Worm (Caenorhabditis elegans): Measurements from ENCODE around the gene cdk-1.

The cdk-1 gene

DNA sequence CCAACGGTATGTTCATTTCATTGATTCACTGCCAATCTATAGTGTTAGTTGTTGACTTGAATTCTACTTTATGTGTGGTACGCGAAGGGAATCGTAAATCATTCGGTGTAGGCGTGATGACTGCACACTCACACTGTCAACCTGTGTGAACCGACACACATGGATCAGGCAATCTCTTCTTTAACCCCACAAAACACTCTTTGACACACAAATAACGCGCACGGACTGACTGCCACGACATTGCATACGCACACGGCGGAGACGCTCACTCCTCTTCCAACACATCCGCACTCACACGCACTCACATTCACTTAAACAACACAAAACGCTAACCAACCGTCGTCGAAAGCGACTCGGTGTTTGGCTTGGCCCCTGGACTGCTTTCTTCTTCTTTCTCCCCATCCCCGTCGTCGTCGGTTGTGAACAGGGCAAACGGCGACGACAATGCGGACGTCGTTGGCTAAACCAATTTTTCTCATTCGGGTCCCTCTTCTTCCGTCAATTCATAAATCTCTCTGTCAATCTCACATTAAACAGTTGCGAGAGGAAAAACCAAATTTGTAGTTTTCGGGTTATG, 47.1 kb upstream of the cdk-1 start:
- TF ChIP-seq nfya-1 (tag; optimal IDR thresholded peaks at IDR 0.05; ENCODE audit: insufficient read depth) (peak; percentile 15), fos-1 (tag; optimal IDR thresholded peaks at IDR 0.05) (no peak), unc-39 (tag; optimal IDR thresholded peaks at IDR 0.05) (no peak), nhr-23 (tag; optimal IDR thresholded peaks at IDR 0.05) (peak; percentile 15), lin-39 (tag; optimal IDR thresholded peaks at IDR 0.05) (peak; percentile 60), nhr-28 (tag; optimal IDR thresholded peaks at IDR 0.05) (no peak)

DNA sequence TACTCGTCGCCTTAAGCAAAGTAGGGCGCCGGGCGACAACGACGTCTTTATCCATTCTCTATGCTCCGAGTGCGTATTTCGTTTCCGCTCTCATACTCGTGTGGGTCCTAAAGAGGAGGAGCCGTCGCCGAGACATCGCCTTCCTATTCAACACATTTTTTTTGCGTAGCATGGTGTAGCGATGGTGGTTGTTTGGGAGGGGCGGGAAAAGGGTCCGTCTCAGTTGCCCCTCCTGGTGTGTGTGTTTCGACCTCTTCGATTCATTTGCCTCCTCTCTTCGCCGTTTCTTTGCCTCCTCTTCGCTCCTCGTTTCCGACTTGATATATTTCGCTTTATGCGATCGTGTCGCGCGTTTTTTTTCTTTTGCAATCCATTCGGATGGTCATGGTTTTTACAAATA, 45.5 kb upstream of the cdk-1 start:
- TF ChIP-seq nhr-12 (tag; optimal IDR thresholded peaks at IDR 0.05) (no peak), snpc-4 (tag; optimal IDR thresholded peaks at IDR 0.05) (no peak), fkh-10 (GFP tag; optimal IDR thresholded peaks at IDR 0.05) (peak; percentile 22), zag-1 (tag; optimal IDR thresholded peaks at IDR 0.05) (no peak)

DNA sequence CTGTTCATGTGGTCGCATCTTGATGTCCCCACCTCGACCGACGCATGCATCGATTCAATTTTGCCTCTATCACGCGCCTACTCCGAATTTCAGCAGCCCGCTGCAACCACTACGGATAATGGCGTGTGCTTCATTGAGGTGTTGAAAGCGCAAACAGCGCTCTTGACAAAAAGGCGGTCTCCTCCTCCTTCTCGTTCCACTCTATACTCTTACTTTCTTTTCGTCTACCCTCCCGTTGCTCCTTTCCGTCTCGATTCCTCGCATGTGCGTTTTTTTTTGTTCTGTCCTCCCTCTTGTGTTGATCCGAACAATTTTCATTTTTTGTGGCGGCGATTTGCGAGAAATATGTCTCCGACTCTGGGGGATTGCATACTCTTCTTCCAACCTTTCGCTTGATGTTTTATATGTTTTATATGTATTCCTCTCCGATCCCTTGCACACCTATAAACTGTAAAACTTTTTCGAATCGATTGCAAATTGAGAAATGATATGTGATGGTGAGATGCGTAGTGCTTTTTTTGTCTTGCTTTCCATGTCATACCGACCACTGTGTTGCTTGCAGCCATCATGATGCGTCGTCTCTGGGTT, 44.5 kb upstream of the cdk-1 start:
- TF ChIP-seq mml-1 (tag; optimal IDR thresholded peaks at IDR 0.05): no peak
- no peak for TF ChIP-seq ztf-4 (tag; optimal IDR thresholded peaks at IDR 0.05)
- no peak for TF ChIP-seq nhr-237 (tag; optimal IDR thresholded peaks at IDR 0.05)
- peak; percentile 6 for TF ChIP-seq unc-62 (GFP tag; optimal IDR thresholded peaks at IDR 0.05)
- TF ChIP-seq fos-1 (tag; optimal IDR thresholded peaks at IDR 0.05): no peak
- TF ChIP-seq ZK546.5 (tag; optimal IDR thresholded peaks at IDR 0.05): no peak
- TF ChIP-seq aly-2 (tag; optimal IDR thresholded peaks at IDR 0.05): no peak
- no peak for TF ChIP-seq lin-15B (tag; optimal IDR thresholded peaks at IDR 0.05)
- TF ChIP-seq ceh-28 (tag; optimal IDR thresholded peaks at IDR 0.05): no peak
- no peak for TF ChIP-seq fkh-10 (GFP tag; optimal IDR thresholded peaks at IDR 0.05)
- peak; percentile 6 for TF ChIP-seq elt-2 (tag; optimal IDR thresholded peaks at IDR 0.05)
- TF ChIP-seq snpc-4 (tag; optimal IDR thresholded peaks at IDR 0.05): no peak
- no peak for TF ChIP-seq nhr-23 (tag; optimal IDR thresholded peaks at IDR 0.05)
- no peak for TF ChIP-seq nhr-76 (tag; optimal IDR thresholded peaks at IDR 0.05)
- TF ChIP-seq ceh-82 (tag; optimal IDR thresholded peaks at IDR 0.05): no peak
- TF ChIP-seq R02D3.7 (tag; optimal IDR thresholded peaks at IDR 0.05): no peak
- TF ChIP-seq ceh-9 (tag; optimal IDR thresholded peaks at IDR 0.05): no peak
- TF ChIP-seq nfya-1 (tag; optimal IDR thresholded peaks at IDR 0.05; ENCODE audit: insufficient read depth): peak; percentile 3
- TF ChIP-seq nhr-28 (tag; optimal IDR thresholded peaks at IDR 0.05): no peak
- no peak for TF ChIP-seq fkh-2 (tag; optimal IDR thresholded peaks at IDR 0.05)
- peak; percentile 68 for TF ChIP-seq pha-4 (tag; optimal IDR thresholded peaks at IDR 0.05)
- TF ChIP-seq ztf-11 (tag; optimal IDR thresholded peaks at IDR 0.05): no peak
- no peak for TF ChIP-seq pqm-1 (tag; optimal IDR thresholded peaks at IDR 0.05)
- TF ChIP-seq unc-39 (tag; optimal IDR thresholded peaks at IDR 0.05): no peak
- TF ChIP-seq egl-27 (tag; optimal IDR thresholded peaks at IDR 0.05): no peak
- TF ChIP-seq elt-3 (tag; optimal IDR thresholded peaks at IDR 0.05): no peak
- no peak for TF ChIP-seq skn-1 (tag; optimal IDR thresholded peaks at IDR 0.05)
- TF ChIP-seq sea-2 (GFP tag; optimal IDR thresholded peaks at IDR 0.05): no peak
- no peak for TF ChIP-seq nhr-11 (tag; optimal IDR thresholded peaks at IDR 0.05)
- no peak for TF ChIP-seq ceh-16 (tag; optimal IDR thresholded peaks at IDR 0.05)
- TF ChIP-seq lsy-12 (tag; optimal IDR thresholded peaks at IDR 0.05): no peak
- TF ChIP-seq daf-12 (tag; optimal IDR thresholded peaks at IDR 0.05): no peak
- TF ChIP-seq eor-1 (tag; optimal IDR thresholded peaks at IDR 0.05): no peak
- TF ChIP-seq jun-1 (tag; optimal IDR thresholded peaks at IDR 0.05): no peak
- peak; percentile 28 for TF ChIP-seq hmg-11 (tag; optimal IDR thresholded peaks at IDR 0.05)
- no peak for TF ChIP-seq lin-39 (tag; optimal IDR thresholded peaks at IDR 0.05)
- TF ChIP-seq nhr-12 (tag; optimal IDR thresholded peaks at IDR 0.05): no peak
- TF ChIP-seq tbx-2 (tag; optimal IDR thresholded peaks at IDR 0.05): no peak
